Fruit fly (Drosophila melanogaster) whole organism, embryonic: ENCODE results near the gene CG8861.
A peak's percentile ranks its signal among the peaks of the same experiment; 100 is the strongest.

Experiments
- Bdp1 ChIP-seq: fragments of 200-800 bp; sonication (Bioruptor generic); optimal IDR thresholded peaks from 3 replicates; lab custom pipeline; 2016; ENCODE audit warnings: missing biosample characterization, missing genetic modification characterization
- CG10959 ChIP-seq: fragments of 200-800 bp; sonication (Bioruptor generic); IDR thresholded peaks from 2 replicates; pipeline ENCODE4 v1.3.6; 2022; ENCODE audit warnings: missing biosample characterization, missing genetic modification characterization
- CG11398 ChIP-seq: fragments of 200-800 bp; sonication (Bioruptor generic); optimal IDR thresholded peaks from 2 replicates; lab custom pipeline; 2016; ENCODE audit warnings: missing biosample characterization, missing genetic modification characterization
- CG11456 ChIP-seq: fragments of 200-800 bp; sonication (Bioruptor generic); IDR thresholded peaks from 3 replicates; pipeline ENCODE4 v1.3.6; 2022; ENCODE audit warnings: missing biosample characterization, missing genetic modification characterization
- CG12071 ChIP-seq: fragments of 200-800 bp; sonication (Bioruptor generic); optimal IDR thresholded peaks from 3 replicates; lab custom pipeline; 2018; ENCODE audit warnings: missing biosample characterization, mild to moderate bottlenecking, missing genetic modification characterization
- CG12744 ChIP-seq: fragments of 200-800 bp; sonication (Bioruptor generic); optimal IDR thresholded peaks from 2 replicates; lab custom pipeline; 2016; ENCODE audit warnings: missing biosample characterization, missing genetic modification characterization
- CG30431 ChIP-seq: fragments of 200-800 bp; sonication (Bioruptor generic); optimal IDR thresholded peaks from 2 replicates; lab custom pipeline; 2017; ENCODE audit warnings: missing biosample characterization, missing genetic modification characterization
- CG3065 ChIP-seq: fragments of 200-800 bp; sonication (Bioruptor generic); optimal IDR thresholded peaks from 2 replicates; lab custom pipeline; 2016; ENCODE audit warnings: missing biosample characterization, missing genetic modification characterization
- CG31365 ChIP-seq: fragments of 200-800 bp; sonication (Bioruptor generic); optimal IDR thresholded peaks from 2 replicates; lab custom pipeline; 2018; ENCODE audit warnings: missing biosample characterization, mild to moderate bottlenecking, missing genetic modification characterization
- CG3281 ChIP-seq: fragments of 200-800 bp; sonication (Bioruptor generic); optimal IDR thresholded peaks from 3 replicates; lab custom pipeline; 2017; ENCODE audit warnings: missing biosample characterization, mild to moderate bottlenecking, missing genetic modification characterization
- CG33557 ChIP-seq: fragments of 200-800 bp; sonication (Bioruptor generic); optimal IDR thresholded peaks from 2 replicates; lab custom pipeline; 2019; ENCODE audit warnings: missing biosample characterization, mild to moderate bottlenecking, missing genetic modification characterization, moderate library complexity
- CG34376 ChIP-seq: fragments of 200-800 bp; sonication (Bioruptor generic); optimal IDR thresholded peaks from 2 replicates; lab custom pipeline; 2018; ENCODE audit warnings: missing biosample characterization, mild to moderate bottlenecking, missing genetic modification characterization
- CG4328 ChIP-seq: fragments of 200-800 bp; sonication (Bioruptor generic); optimal IDR thresholded peaks from 3 replicates; lab custom pipeline; 2017; ENCODE audit warnings: missing biosample characterization, missing genetic modification reagents, missing genetic modification characterization
- CG6175 ChIP-seq: fragments of 200-800 bp; sonication (Bioruptor generic); IDR thresholded peaks from 3 replicates; pipeline ENCODE4 v1.3.6; 2022; ENCODE audit warnings: missing biosample characterization, missing genetic modification characterization
- CG6254 ChIP-seq: fragments of 200-800 bp; sonication (Bioruptor generic); optimal IDR thresholded peaks from 3 replicates; lab custom pipeline; 2017; ENCODE audit warnings: mild to moderate bottlenecking, missing biosample characterization, missing genetic modification reagents, missing genetic modification characterization
- Chrac-16 ChIP-seq: fragments of 200-800 bp; sonication (Bioruptor generic); optimal IDR thresholded peaks from 3 replicates; lab custom pipeline; 2016; ENCODE audit warnings: missing biosample characterization, missing genetic modification characterization
- Dfd ChIP-seq, 2 experiments: fragments of >200 bp; optimal IDR thresholded peaks; 2 replicates each; lab custom pipeline; 2017; ENCODE audit warnings: missing biosample characterization in 2 of 2, missing genetic modification characterization in 2 of 2
- Dref ChIP-seq: fragments of 200-800 bp; sonication (Bioruptor generic); IDR thresholded peaks from 2 replicates; pipeline ENCODE4 v1.3.6; 2022; ENCODE audit warnings: missing biosample characterization, missing genetic modification characterization
- Ets97D ChIP-seq: fragments of 200-800 bp; sonication (Bioruptor generic); optimal IDR thresholded peaks from 3 replicates; lab custom pipeline; 2016; ENCODE audit warnings: missing biosample characterization, missing genetic modification characterization
- GATAe ChIP-seq: fragments of 200-800 bp; sonication (Bioruptor generic); conservative IDR thresholded peaks from 2 replicates; pipeline ENCODE4 v1.3.6; 2022; ENCODE audit warnings: missing biosample characterization, missing genetic modification characterization
- Gug ChIP-seq: fragments of 200-800 bp; sonication (Bioruptor generic); IDR thresholded peaks from 4 replicates; pipeline ENCODE4 v1.3.6; 2022; ENCODE audit warnings: missing biosample characterization, missing genetic modification characterization
- HLHmδ ChIP-seq: fragments of 200-800 bp; sonication (Bioruptor generic); optimal IDR thresholded peaks from 2 replicates; lab custom pipeline; 2018; ENCODE audit warnings: missing biosample characterization, mild to moderate bottlenecking, missing genetic modification characterization, moderate library complexity
- Hr3 ChIP-seq: fragments of 200-800 bp; sonication (Bioruptor generic); optimal IDR thresholded peaks from 3 replicates; lab custom pipeline; 2016; ENCODE audit warnings: missing biosample characterization, missing genetic modification characterization
- MBD-R2 ChIP-seq: fragments of 200-800 bp; sonication (Bioruptor generic); IDR thresholded peaks from 2 replicates; pipeline ENCODE4 v1.3.6; 2022; ENCODE audit warnings: missing biosample characterization, missing genetic modification characterization
- Mad ChIP-seq: fragments of 200-800 bp; sonication (Bioruptor generic); optimal IDR thresholded peaks from 2 replicates; lab custom pipeline; 2016; ENCODE audit warnings: missing biosample characterization, missing genetic modification characterization
- Nf-YA ChIP-seq: fragments of 200-800 bp; sonication (Bioruptor generic); IDR thresholded peaks from 2 replicates; pipeline ENCODE4 v1.3.6; 2022; ENCODE audit warnings: missing biosample characterization, missing genetic modification characterization
- PHDP ChIP-seq: fragments of 200-800 bp; sonication (Bioruptor generic); optimal IDR thresholded peaks from 3 replicates; lab custom pipeline; 2018; ENCODE audit warnings: missing biosample characterization, mild to moderate bottlenecking, missing genetic modification characterization, moderate library complexity
- Stat92E ChIP-seq, 3 experiments: fragments of >200 bp in 2 of 3; fragments of 200-800 bp in 1 of 3; sonication (Bioruptor generic) in 1 of 3; optimal IDR thresholded peaks; 2 replicates each; lab custom pipeline; 2017 to 2019; ENCODE audit warnings: missing biosample characterization in 3 of 3, missing genetic modification characterization in 3 of 3, mild to moderate bottlenecking in 1 of 3, moderate library complexity in 1 of 3
- Tbp ChIP-seq: fragments of >200 bp; optimal IDR thresholded peaks from 2 replicates; lab custom pipeline; 2018; ENCODE audit warnings: missing biosample characterization, missing genetic modification characterization
- ato ChIP-seq: fragments of 200-800 bp; sonication (Bioruptor generic); IDR thresholded peaks from 2 replicates; pipeline ENCODE4 v1.3.6; 2022; ENCODE audit warnings: missing biosample characterization, missing genetic modification characterization; ENCODE audit not compliant: partially characterized antibody
- bbx ChIP-seq: fragments of 200-800 bp; sonication (Bioruptor generic); IDR thresholded peaks from 2 replicates; pipeline ENCODE4 v1.3.6; 2022; ENCODE audit warnings: missing biosample characterization, missing genetic modification characterization; ENCODE audit not compliant: partially characterized antibody
- bowl ChIP-seq: fragments of 200-800 bp; sonication (Bioruptor generic); IDR thresholded peaks from 2 replicates; pipeline ENCODE4 v1.3.6; 2022; ENCODE audit warnings: missing biosample characterization, missing genetic modification characterization
- bsh ChIP-seq, 2 experiments: fragments of 200-800 bp; sonication (Bioruptor generic); optimal IDR thresholded peaks; 2 replicates each; lab custom pipeline; 2017 to 2018; ENCODE audit warnings: mild to moderate bottlenecking in 2 of 2, missing biosample characterization in 2 of 2, missing genetic modification characterization in 2 of 2, moderate library complexity in 1 of 2
- cg ChIP-seq: fragments of 200-800 bp; sonication (Bioruptor generic); optimal IDR thresholded peaks from 3 replicates; lab custom pipeline; 2019; ENCODE audit warnings: missing biosample characterization, mild to moderate bottlenecking, missing genetic modification characterization, moderate library complexity
- dan ChIP-seq: fragments of 200-800 bp; sonication (Bioruptor generic); IDR thresholded peaks from 2 replicates; pipeline ENCODE4 v1.3.6; 2022; ENCODE audit warnings: missing biosample characterization, missing genetic modification characterization
- dimm ChIP-seq: fragments of 200-800 bp; sonication (Bioruptor generic); IDR thresholded peaks from 2 replicates; pipeline ENCODE4 v1.3.6; 2022; ENCODE audit warnings: missing biosample characterization, missing genetic modification characterization
- disco-r ChIP-seq: fragments of 200-800 bp; sonication (Bioruptor generic); optimal IDR thresholded peaks from 2 replicates; lab custom pipeline; 2016; ENCODE audit warnings: missing biosample characterization, missing genetic modification characterization
- dm ChIP-seq: fragments of 200-800 bp; sonication (Bioruptor generic); optimal IDR thresholded peaks from 3 replicates; lab custom pipeline; 2016; ENCODE audit warnings: missing biosample characterization, missing genetic modification characterization
- ftz-f1 ChIP-seq: fragments of 200-800 bp; sonication (Bioruptor generic); optimal IDR thresholded peaks from 2 replicates; lab custom pipeline; 2016; ENCODE audit warnings: missing biosample characterization, missing genetic modification characterization
- gcm ChIP-seq: fragments of 200-800 bp; sonication (Bioruptor generic); optimal IDR thresholded peaks from 2 replicates; lab custom pipeline; 2019; ENCODE audit warnings: missing biosample characterization, mild to moderate bottlenecking, missing genetic modification characterization, moderate library complexity
- her ChIP-seq: fragments of 200-800 bp; sonication (Bioruptor generic); optimal IDR thresholded peaks from 2 replicates; lab custom pipeline; 2016; ENCODE audit warnings: missing biosample characterization, missing genetic modification characterization
- kah ChIP-seq: fragments of 200-800 bp; sonication (Bioruptor generic); optimal IDR thresholded peaks from 2 replicates; lab custom pipeline; 2018; ENCODE audit warnings: missing biosample characterization, mild to moderate bottlenecking, missing genetic modification characterization
- kni ChIP-seq: fragments of 200-800 bp; sonication (Bioruptor generic); optimal IDR thresholded peaks from 3 replicates; lab custom pipeline; 2017; ENCODE audit warnings: mild to moderate bottlenecking, missing biosample characterization, missing genetic modification reagents, missing genetic modification characterization
- lab ChIP-seq: fragments of 200-800 bp; sonication (Bioruptor generic); optimal IDR thresholded peaks from 3 replicates; lab custom pipeline; 2017; ENCODE audit warnings: missing biosample characterization, missing genetic modification characterization, mild to moderate bottlenecking, moderate library complexity, missing genetic modification reagents
- psq ChIP-seq: fragments of 200-800 bp; sonication (Bioruptor generic); optimal IDR thresholded peaks from 2 replicates; lab custom pipeline; 2017; ENCODE audit warnings: missing biosample characterization, missing genetic modification characterization
- tll ChIP-seq, 2 experiments: fragments of 200-800 bp in 1 of 2; fragments of >200 bp in 1 of 2; sonication (Bioruptor generic) in 1 of 2; optimal IDR thresholded peaks; 2 replicates each; lab custom pipeline; 2017 to 2019; ENCODE audit warnings: missing biosample characterization in 2 of 2, missing genetic modification characterization in 2 of 2, mild to moderate bottlenecking in 1 of 2, moderate library complexity in 1 of 2
- trem ChIP-seq: fragments of 200-800 bp; optimal IDR thresholded peaks from 3 replicates; lab custom pipeline; 2019; ENCODE audit warnings: missing biosample characterization, mild to moderate bottlenecking, missing genetic modification characterization, moderate library complexity
- ttk ChIP-seq: fragments of 200-800 bp; sonication (Bioruptor generic); IDR thresholded peaks from 2 replicates; pipeline ENCODE4 v2.1.2; 2022; ENCODE audit warnings: missing biosample characterization, missing genetic modification characterization
- vnd ChIP-seq: fragments of 200-800 bp; sonication (Bioruptor generic); IDR thresholded peaks from 3 replicates; pipeline ENCODE4 v1.3.6; 2022; ENCODE audit warnings: missing biosample characterization, missing genetic modification characterization; ENCODE audit not compliant: partially characterized antibody
- wek ChIP-seq: fragments of 200-800 bp; sonication (Bioruptor generic); optimal IDR thresholded peaks from 3 replicates; lab custom pipeline; 2018; ENCODE audit warnings: missing biosample characterization, mild to moderate bottlenecking, missing genetic modification characterization, moderate library complexity

CG8861 gene

DNA sequence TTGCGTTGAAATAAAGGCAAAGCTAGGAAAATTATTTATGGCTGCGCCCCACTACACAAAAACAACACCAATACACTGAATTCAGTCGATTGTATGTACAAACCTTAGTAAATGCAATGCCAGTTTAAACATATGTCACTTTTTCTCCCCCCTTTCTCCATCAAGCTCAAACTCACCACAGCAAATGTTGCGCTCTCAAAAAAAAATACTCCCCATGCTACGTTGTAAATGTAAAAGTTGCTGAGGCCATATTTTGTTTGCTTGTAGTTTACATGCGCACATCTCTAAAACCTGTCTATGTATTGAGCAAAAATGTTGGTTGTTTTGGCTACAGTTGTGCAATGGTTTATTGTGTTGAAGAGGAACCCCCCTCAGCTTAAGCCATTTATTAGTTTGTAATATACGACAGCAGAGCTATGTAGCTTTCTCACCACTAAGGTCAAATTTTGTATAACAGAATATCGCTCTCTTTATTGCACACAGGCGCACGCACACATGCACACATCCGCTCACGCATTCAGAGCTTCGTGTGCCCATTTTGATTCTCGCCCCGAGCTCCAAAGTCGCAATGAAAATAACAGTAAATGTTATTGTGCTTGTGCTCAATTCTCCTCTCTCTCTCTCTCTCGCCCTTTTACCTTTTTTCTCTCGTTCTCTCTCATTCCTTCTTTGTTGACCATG, 24.4 kb upstream of the CG8861 start:
- TF ChIP-seq CG11456 (GFP tag; lab: Robert Waterston, UW) (no peak), CG6175 (GFP tag; lab: Robert Waterston, UW) (no peak), GATAe (no peak), bsh (GFP tag; optimal IDR thresholded peaks at IDR 0.05; lab: Kevin White, UChicago) (no peak), Ets97D (no peak), wek (GFP tag; lab: Kevin White, UChicago) (no peak), her (GFP tag; lab: Kevin White, UChicago) (no peak), Stat92E (GFP tag; optimal IDR thresholded peaks at IDR 0.05; lab: Kevin White, UChicago) (peak in 1 of 3 experiments; percentile 84), Chrac-16 (GFP tag; lab: Kevin White, UChicago) (no peak), Dfd (GFP tag; optimal IDR thresholded peaks at IDR 0.05; lab: Kevin White, UChicago) (no peak), dan (GFP tag; lab: Robert Waterston, UW) (no peak), CG31365 (tag; lab: Kevin White, UChicago) (no peak), lab (no peak), kah (GFP tag; lab: Kevin White, UChicago) (no peak), Tbp (GFP tag; lab: Kevin White, UChicago) (no peak), dm (GFP tag; lab: Kevin White, UChicago) (no peak), ato (no peak), trem (tag; lab: Kevin White, UChicago) (no peak), Dref (GFP tag; lab: Robert Waterston, UW) (no peak), Mad (GFP tag; lab: Kevin White, UChicago) (no peak), CG11398 (no peak), CG3065 (GFP tag; lab: Kevin White, UChicago) (no peak), CG12071 (GFP tag; lab: Kevin White, UChicago) (no peak), ttk (GFP tag; lab: Robert Waterston, UW) (no peak), disco-r (no peak), vnd (GFP tag; lab: Robert Waterston, UW) (no peak), Hr3 (no peak), CG12744 (GFP tag; lab: Kevin White, UChicago) (no peak), CG3281 (GFP tag; lab: Kevin White, UChicago) (no peak), CG34376 (GFP tag; lab: Kevin White, UChicago) (peak; percentile 69), Nf-YA (GFP tag; lab: Robert Waterston, UW) (no peak), kni (peak; percentile 97), PHDP (no peak), HLHmδ (GFP tag; lab: Kevin White, UChicago) (peak; percentile 20), psq (GFP tag; lab: Kevin White, UChicago) (no peak), tll (GFP tag; optimal IDR thresholded peaks at IDR 0.05; lab: Kevin White, UChicago) (no peak), CG30431 (no peak), dimm (GFP tag; lab: Robert Waterston, UW) (no peak), Bdp1 (GFP tag; lab: Kevin White, UChicago) (no peak), CG10959 (GFP tag; lab: Robert Waterston, UW) (no peak), cg (GFP tag; lab: Kevin White, UChicago) (peak; percentile 91), bowl (no peak), Gug (GFP tag; lab: Robert Waterston, UW) (no peak), gcm (GFP tag; lab: Kevin White, UChicago) (no peak), CG4328 (GFP tag; lab: Kevin White, UChicago) (no peak), MBD-R2 (GFP tag; lab: Robert Waterston, UW) (no peak), ftz-f1 (GFP tag; lab: Kevin White, UChicago) (peak; percentile 67), CG6254 (GFP tag; lab: Kevin White, UChicago) (no peak), bbx (GFP tag; lab: Robert Waterston, UW) (no peak), CG33557 (GFP tag; lab: Kevin White, UChicago) (peak; percentile 23)
